Fruit fly (Drosophila melanogaster) whole organism, embryonic: ENCODE data around the gene CG14644.

Source experiments
- Abd-B ChIP-seq: fragments of 200-800 bp; sonication (Bioruptor generic); optimal IDR thresholded peaks from 2 replicates; lab custom pipeline; 2018; ENCODE audit warnings: missing biosample characterization, mild to moderate bottlenecking, missing genetic modification characterization, moderate library complexity
- B-H2 ChIP-seq: fragments of 200-800 bp; sonication (Bioruptor generic); optimal IDR thresholded peaks from 2 replicates; lab custom pipeline; 2018; ENCODE audit warnings: missing biosample characterization, mild to moderate bottlenecking, missing genetic modification characterization
- CG10543 ChIP-seq: fragments of 200-800 bp; sonication (Bioruptor generic); optimal IDR thresholded peaks from 3 replicates; lab custom pipeline; 2017; ENCODE audit warnings: missing biosample characterization, mild to moderate bottlenecking, missing genetic modification characterization, moderate library complexity
- CG12104 ChIP-seq: fragments of 200-800 bp; sonication (Bioruptor generic); optimal IDR thresholded peaks from 3 replicates; lab custom pipeline; 2016; ENCODE audit warnings: missing biosample characterization, missing genetic modification characterization
- CG13775 ChIP-seq: fragments of 200-800 bp; sonication (Bioruptor generic); optimal IDR thresholded peaks from 3 replicates; lab custom pipeline; 2017; ENCODE audit warnings: missing biosample characterization, mild to moderate bottlenecking, missing genetic modification characterization
- CG14050 ChIP-seq: fragments of 200-800 bp; sonication (Bioruptor generic); IDR thresholded peaks from 3 replicates; pipeline ENCODE4 v1.3.6; 2022; ENCODE audit warnings: missing biosample characterization, missing genetic modification characterization
- CG15073 ChIP-seq: fragments of 200-800 bp; sonication (Bioruptor generic); optimal IDR thresholded peaks from 2 replicates; lab custom pipeline; 2016; ENCODE audit warnings: missing biosample characterization, missing genetic modification characterization
- CG15269 ChIP-seq: fragments of 200-800 bp; sonication (Bioruptor generic); optimal IDR thresholded peaks from 2 replicates; lab custom pipeline; 2018; ENCODE audit warnings: missing biosample characterization, mild to moderate bottlenecking, missing genetic modification characterization, moderate library complexity
- CG16779 ChIP-seq: fragments of 200-800 bp; sonication (Bioruptor generic); IDR thresholded peaks from 2 replicates; pipeline ENCODE4 v1.3.6; 2022; ENCODE audit warnings: missing biosample characterization, missing genetic modification characterization
- CG17385 ChIP-seq: fragments of 200-800 bp; sonication (Bioruptor generic); optimal IDR thresholded peaks from 3 replicates; lab custom pipeline; 2018; ENCODE audit warnings: missing biosample characterization, mild to moderate bottlenecking, missing genetic modification characterization
- CG1792 ChIP-seq: fragments of 200-800 bp; sonication (Bioruptor generic); optimal IDR thresholded peaks from 2 replicates; lab custom pipeline; 2016; ENCODE audit warnings: missing biosample characterization, missing genetic modification characterization
- CG18764 ChIP-seq: fragments of 200-800 bp; sonication (Bioruptor generic); optimal IDR thresholded peaks from 3 replicates; lab custom pipeline; 2016; ENCODE audit warnings: missing biosample characterization, missing genetic modification characterization
- CG34224 ChIP-seq: fragments of 200-800 bp; sonication (Bioruptor generic); IDR thresholded peaks from 3 replicates; pipeline ENCODE4 v1.3.6; 2022; ENCODE audit warnings: missing biosample characterization, missing genetic modification characterization; ENCODE audit not compliant: partially characterized antibody
- CG4404 ChIP-seq: fragments of 200-800 bp; sonication (Bioruptor generic); IDR thresholded peaks from 2 replicates; pipeline ENCODE4 v1.3.6; 2022; ENCODE audit warnings: missing biosample characterization, missing genetic modification characterization
- CG6854 ChIP-seq: fragments of 200-800 bp; sonication (Bioruptor generic); optimal IDR thresholded peaks from 3 replicates; lab custom pipeline; 2017; ENCODE audit warnings: missing biosample characterization, mild to moderate bottlenecking, missing genetic modification characterization
- CG7357 ChIP-seq: fragments of 200-800 bp; sonication (Bioruptor generic); IDR thresholded peaks from 3 replicates; pipeline ENCODE4 v1.3.6; 2022; ENCODE audit warnings: missing biosample characterization, missing genetic modification characterization
- Chrac-16 ChIP-seq: fragments of 200-800 bp; sonication (Bioruptor generic); optimal IDR thresholded peaks from 3 replicates; lab custom pipeline; 2016; ENCODE audit warnings: missing biosample characterization, missing genetic modification characterization
- Ets97D ChIP-seq: fragments of 200-800 bp; sonication (Bioruptor generic); optimal IDR thresholded peaks from 3 replicates; lab custom pipeline; 2016; ENCODE audit warnings: missing biosample characterization, missing genetic modification characterization
- Gug ChIP-seq: fragments of 200-800 bp; sonication (Bioruptor generic); IDR thresholded peaks from 4 replicates; pipeline ENCODE4 v1.3.6; 2022; ENCODE audit warnings: missing biosample characterization, missing genetic modification characterization
- HHEX ChIP-seq: fragments of 200-800 bp; sonication (Bioruptor generic); optimal IDR thresholded peaks from 3 replicates; lab custom pipeline; 2017; ENCODE audit warnings: missing biosample characterization, mild to moderate bottlenecking, missing genetic modification characterization, missing genetic modification reagents
- HmgD ChIP-seq: fragments of 200-800 bp; sonication (Bioruptor generic); optimal IDR thresholded peaks from 3 replicates; lab custom pipeline; 2016; ENCODE audit warnings: missing biosample characterization, missing genetic modification characterization
- Mad ChIP-seq: fragments of 200-800 bp; sonication (Bioruptor generic); optimal IDR thresholded peaks from 2 replicates; lab custom pipeline; 2016; ENCODE audit warnings: missing biosample characterization, missing genetic modification characterization
- NC2α ChIP-seq: fragments of 200-800 bp; sonication (Bioruptor generic); optimal IDR thresholded peaks from 2 replicates; lab custom pipeline; 2016; ENCODE audit warnings: missing biosample characterization, missing genetic modification characterization
- Nf-YA ChIP-seq: fragments of 200-800 bp; sonication (Bioruptor generic); IDR thresholded peaks from 2 replicates; pipeline ENCODE4 v1.3.6; 2022; ENCODE audit warnings: missing biosample characterization, missing genetic modification characterization
- Oli ChIP-seq: fragments of 200-800 bp; sonication (Bioruptor generic); optimal IDR thresholded peaks from 2 replicates; lab custom pipeline; 2018; ENCODE audit warnings: missing biosample characterization, mild to moderate bottlenecking, missing genetic modification characterization, moderate library complexity
- Pdp1 ChIP-seq, 2 experiments: fragments of 200-800 bp; sonication (Bioruptor generic); optimal IDR thresholded peaks; 3 replicates each; lab custom pipeline; 2016; ENCODE audit warnings: missing biosample characterization in 2 of 2, missing genetic modification characterization in 2 of 2, mild to moderate bottlenecking in 1 of 2, moderate library complexity in 1 of 2
- Xrp1 ChIP-seq: fragments of 200-800 bp; sonication (Bioruptor generic); IDR thresholded peaks from 2 replicates; pipeline ENCODE4 v1.3.6; 2022; ENCODE audit warnings: missing biosample characterization, missing genetic modification characterization
- abd-A ChIP-seq: fragments of 200-800 bp; sonication (Bioruptor generic); optimal IDR thresholded peaks from 3 replicates; lab custom pipeline; 2019; ENCODE audit warnings: missing biosample characterization, mild to moderate bottlenecking, missing genetic modification characterization, moderate library complexity
- ase ChIP-seq: fragments of 200-800 bp; sonication (Bioruptor generic); IDR thresholded peaks from 3 replicates; pipeline ENCODE4 v1.3.6; 2022; ENCODE audit warnings: missing biosample characterization, missing genetic modification characterization
- croc ChIP-seq: fragments of 200-800 bp; sonication (Bioruptor generic); conservative IDR thresholded peaks from 3 replicates; pipeline ENCODE4 v1.3.6; 2022; ENCODE audit warnings: missing biosample characterization, missing genetic modification characterization
- crol ChIP-seq: fragments of 200-800 bp; sonication (Bioruptor generic); IDR thresholded peaks from 2 replicates; pipeline ENCODE4 v1.3.6; 2022; ENCODE audit warnings: missing biosample characterization, missing genetic modification characterization
- danr ChIP-seq: fragments of 200-800 bp; sonication (Bioruptor generic); IDR thresholded peaks from 2 replicates; pipeline ENCODE4 v1.3.6; 2022; ENCODE audit warnings: missing biosample characterization, missing genetic modification characterization
- exex ChIP-seq: fragments of 200-800 bp; sonication (Bioruptor generic); optimal IDR thresholded peaks from 4 replicates; lab custom pipeline; 2018; ENCODE audit warnings: missing biosample characterization, mild to moderate bottlenecking, missing genetic modification characterization, moderate library complexity
- fru ChIP-seq: fragments of >200 bp; optimal IDR thresholded peaks from 2 replicates; lab custom pipeline; 2017
- gcm ChIP-seq: fragments of 200-800 bp; sonication (Bioruptor generic); optimal IDR thresholded peaks from 2 replicates; lab custom pipeline; 2019; ENCODE audit warnings: missing biosample characterization, mild to moderate bottlenecking, missing genetic modification characterization, moderate library complexity
- gfzf ChIP-seq: fragments of 200-800 bp; sonication (Bioruptor generic); optimal IDR thresholded peaks from 2 replicates; lab custom pipeline; 2016; ENCODE audit warnings: missing biosample characterization, mild to moderate bottlenecking, missing genetic modification characterization, moderate library complexity
- lab ChIP-seq: fragments of 200-800 bp; sonication (Bioruptor generic); optimal IDR thresholded peaks from 3 replicates; lab custom pipeline; 2017; ENCODE audit warnings: missing biosample characterization, missing genetic modification characterization, mild to moderate bottlenecking, moderate library complexity, missing genetic modification reagents
- lola ChIP-seq, 3 experiments: fragments of >200 bp in 2 of 3; fragments of 200-800 bp in 1 of 3; sonication (Bioruptor generic) in 1 of 3; optimal IDR thresholded peaks; 2 replicates each; lab custom pipeline; 2017 to 2019; ENCODE audit warnings: missing biosample characterization in 3 of 3, missing genetic modification characterization in 3 of 3, mild to moderate bottlenecking in 1 of 3, moderate library complexity in 1 of 3
- luna ChIP-seq: fragments of 200-800 bp; sonication (Bioruptor generic); optimal IDR thresholded peaks from 2 replicates; lab custom pipeline; 2016; ENCODE audit warnings: missing biosample characterization, missing genetic modification characterization
- nerfin-1 ChIP-seq: fragments of 200-800 bp; sonication (Bioruptor generic); optimal IDR thresholded peaks from 3 replicates; lab custom pipeline; 2019; ENCODE audit warnings: missing biosample characterization, mild to moderate bottlenecking, missing genetic modification characterization, moderate library complexity
- p53 ChIP-seq: fragments of 200-800 bp; sonication (Bioruptor generic); optimal IDR thresholded peaks from 2 replicates; lab custom pipeline; 2016; ENCODE audit warnings: missing biosample characterization, missing genetic modification characterization
- prd ChIP-seq, 3 experiments: fragments of >200 bp in 2 of 3; fragments of 200-800 bp in 1 of 3; sonication (Bioruptor generic) in 1 of 3; optimal IDR thresholded peaks in 2 of 3; IDR thresholded peaks in 1 of 3; 2 replicates in 2 of 3; 3 replicates in 1 of 3; pipeline versions ENCODE4 v1.3.6 to Lab custom; 2017 to 2022; ENCODE audit warnings: missing biosample characterization in 1 of 3, missing genetic modification characterization in 1 of 3
- psq ChIP-seq: fragments of 200-800 bp; sonication (Bioruptor generic); optimal IDR thresholded peaks from 2 replicates; lab custom pipeline; 2017; ENCODE audit warnings: missing biosample characterization, missing genetic modification characterization
- sd ChIP-seq: fragments of 200-800 bp; sonication (Bioruptor generic); optimal IDR thresholded peaks from 3 replicates; lab custom pipeline; 2018; ENCODE audit warnings: missing biosample characterization, mild to moderate bottlenecking, missing genetic modification characterization, moderate library complexity
- sima ChIP-seq: fragments of 200-800 bp; sonication (Bioruptor generic); optimal IDR thresholded peaks from 2 replicates; lab custom pipeline; 2016; ENCODE audit warnings: missing biosample characterization, missing genetic modification characterization
- slbo ChIP-seq: fragments of 200-800 bp; sonication (Bioruptor generic); IDR thresholded peaks from 2 replicates; pipeline ENCODE4 v1.3.6; 2022; ENCODE audit warnings: missing biosample characterization, missing genetic modification characterization
- tll ChIP-seq, 2 experiments: fragments of 200-800 bp in 1 of 2; fragments of >200 bp in 1 of 2; sonication (Bioruptor generic) in 1 of 2; optimal IDR thresholded peaks; 2 replicates each; lab custom pipeline; 2017 to 2019; ENCODE audit warnings: missing biosample characterization in 2 of 2, missing genetic modification characterization in 2 of 2, mild to moderate bottlenecking in 1 of 2, moderate library complexity in 1 of 2
- twi ChIP-seq: fragments of 200-800 bp; optimal IDR thresholded peaks from 2 replicates; lab custom pipeline; 2019; ENCODE audit warnings: missing biosample characterization, mild to moderate bottlenecking, missing genetic modification characterization, moderate library complexity
- vfl ChIP-seq: fragments of 200-800 bp; sonication (Bioruptor generic); optimal IDR thresholded peaks from 2 replicates; lab custom pipeline; 2016; ENCODE audit warnings: missing biosample characterization, missing genetic modification characterization
- zen2 ChIP-seq: fragments of 200-800 bp; sonication (Bioruptor generic); IDR thresholded peaks from 3 replicates; pipeline ENCODE4 v1.3.6; 2022; ENCODE audit warnings: missing biosample characterization, missing genetic modification characterization; ENCODE audit not compliant: partially characterized antibody

The CG14644 gene

dm6 chr3R:4214038-4214437 is 38.8 kb downstream of the CG14644 start (continued):
- TF ChIP-seq CG17385 (peak; percentile 66), CG4404 (GFP tag; lab: Robert Waterston, UW) (peak; percentile 76), CG1792 (GFP tag; lab: Kevin White, UChicago) (peak; percentile 46), lab (GFP tag; lab: Kevin White, UChicago) (peak; percentile 82), Chrac-16 (GFP tag; lab: Kevin White, UChicago) (peak; percentile 59), psq (no peak), Pdp1 (GFP tag; optimal IDR thresholded peaks at IDR 0.05; lab: Kevin White, UChicago) (peak; percentile 71 to 73), CG12104 (GFP tag; lab: Kevin White, UChicago) (peak; percentile 20), ase (GFP tag; lab: Robert Waterston, UW) (peak; percentile 87), Nf-YA (GFP tag; lab: Robert Waterston, UW) (peak; percentile 87), slbo (GFP tag; lab: Robert Waterston, UW) (peak; percentile 88), p53 (GFP tag; lab: Kevin White, UChicago) (peak; percentile 34), tll (GFP tag; optimal IDR thresholded peaks at IDR 0.05; lab: Kevin White, UChicago) (no peak), CG10543 (GFP tag; lab: Kevin White, UChicago) (peak; percentile 36), CG15269 (tag; lab: Kevin White, UChicago) (peak; percentile 84), CG6854 (GFP tag; lab: Kevin White, UChicago) (no peak), luna (GFP tag; lab: Kevin White, UChicago) (no peak), CG18764 (GFP tag; lab: Kevin White, UChicago) (peak; percentile 60), Xrp1 (GFP tag; lab: Robert Waterston, UW) (peak; percentile 84), CG15073 (GFP tag; lab: Kevin White, UChicago) (peak; percentile 10), twi (tag; lab: Kevin White, UChicago) (no peak), Abd-B (GFP tag; lab: Kevin White, UChicago) (peak; percentile 78), lola (GFP tag; optimal IDR thresholded peaks at IDR 0.05; lab: Kevin White, UChicago) (peak in 1 of 3 experiments; percentile 12), crol (no peak), sima (GFP tag; lab: Kevin White, UChicago) (no peak), HmgD (GFP tag; lab: Kevin White, UChicago) (peak; percentile 48), abd-A (no peak), nerfin-1 (tag; lab: Kevin White, UChicago) (peak; percentile 57), sd (tag; lab: Kevin White, UChicago) (no peak), CG16779 (GFP tag; lab: Robert Waterston, UW) (0 out of 2 replicates have a peak, but pooled peaks have one; percentile 51), Ets97D (no peak), prd (optimal IDR thresholded peaks at IDR 0.05; lab: Kevin White, UChicago) (no peak), prd (GFP tag; IDR thresholded peaks at IDR 0.05; lab: Robert Waterston, UW) (peak; percentile 93), Gug (GFP tag; lab: Robert Waterston, UW) (peak; percentile 87), CG7357 (GFP tag; lab: Robert Waterston, UW) (peak; percentile 73; the same call in 2 of the 3 replicates), danr (GFP tag; lab: Robert Waterston, UW) (peak; percentile 73), CG13775 (GFP tag; lab: Kevin White, UChicago) (peak; percentile 12), exex (tag; lab: Kevin White, UChicago) (no peak), zen2 (no peak), vfl (no peak), gcm (GFP tag; lab: Kevin White, UChicago) (peak; percentile 37), Mad (GFP tag; lab: Kevin White, UChicago) (peak; percentile 29), HHEX (GFP tag; lab: Kevin White, UChicago) (peak; percentile 81), CG14050 (GFP tag; lab: Robert Waterston, UW) (peak; percentile 77), fru (no peak), B-H2 (GFP tag; lab: Kevin White, UChicago) (no peak), croc (GFP tag; lab: Robert Waterston, UW) (peak; percentile 74), gfzf (GFP tag; lab: Kevin White, UChicago) (no peak), NC2α (GFP tag; lab: Kevin White, UChicago) (peak; percentile 34), CG34224 (GFP tag; lab: Robert Waterston, UW) (no peak), Oli (tag; lab: Kevin White, UChicago) (peak; percentile 79)
